Fruit fly (Drosophila melanogaster): ENCODE results near the gene Ilp8.

Gene Ilp8

DNA sequence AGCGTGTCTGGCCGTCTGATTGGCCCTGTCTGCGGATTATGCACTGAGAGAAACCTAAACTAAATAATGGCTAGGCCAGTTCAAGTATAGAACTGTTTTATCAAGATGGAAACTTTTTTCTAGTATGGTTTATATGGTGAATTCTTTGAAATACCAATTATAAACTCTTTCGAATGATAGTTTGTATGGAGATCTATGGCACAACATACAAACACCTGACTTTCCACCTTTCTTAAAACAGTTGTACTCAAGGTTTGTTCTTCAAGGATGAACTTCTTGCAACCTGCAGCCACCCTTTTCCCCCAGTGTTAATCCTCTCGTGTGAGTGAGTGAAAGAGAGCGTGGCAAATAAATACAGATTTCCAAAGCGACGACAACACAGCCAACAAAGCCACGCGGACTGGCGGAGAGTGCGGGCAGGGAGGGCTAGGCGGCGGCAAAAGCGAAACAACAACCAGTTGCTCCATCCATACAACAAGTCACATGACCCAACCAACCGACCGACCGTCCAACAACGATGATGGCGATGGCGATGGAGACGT, 27.6 kb downstream of the Ilp8 start (continued):
- TF ChIP-seq Stat92E (GFP tag; optimal IDR thresholded peaks at IDR 0.05) (no peak), CG15269 (tag; optimal IDR thresholded peaks at IDR 0.05) (peak; percentile 92), CG13624 (GFP tag; optimal IDR thresholded peaks at IDR 0.05) (peak; percentile 89), ems (GFP tag; optimal IDR thresholded peaks at IDR 0.05) (peak; percentile 89), CG1832 (GFP tag; optimal IDR thresholded peaks at IDR 0.05) (peak; percentile 28), Sry-δ (GFP tag; optimal IDR thresholded peaks at IDR 0.05) (peak; percentile 52), Lim3 (GFP tag; IDR thresholded peaks at IDR 0.05) (peak; percentile 65; the same call in 1 of the 2 replicates), CG15514 (GFP tag; optimal IDR thresholded peaks at IDR 0.05) (peak; percentile 66), gcm (GFP tag; optimal IDR thresholded peaks at IDR 0.05) (peak; percentile 81), CG6272 (GFP tag; IDR thresholded peaks at IDR 0.05) (peak; percentile 79), inv (GFP tag; IDR thresholded peaks at IDR 0.05; ENCODE audit: partially characterized antibody) (peak; percentile 36; the same call in 1 of the 2 replicates), CG4730 (GFP tag; IDR thresholded peaks at IDR 0.05) (peak; percentile 83), Rx (GFP tag; IDR thresholded peaks at IDR 0.05) (peak; percentile 80), Xbp1 (GFP tag; optimal IDR thresholded peaks at IDR 0.05) (peak; percentile 84), CG14965 (GFP tag; optimal IDR thresholded peaks at IDR 0.05; ENCODE audit: borderline replicate concordance) (peak; percentile 56), D (optimal IDR thresholded peaks at IDR 0.05) (no peak), D (GFP tag; optimal IDR thresholded peaks at IDR 0.05) (peak; percentile 78), hbn (GFP tag; IDR thresholded peaks at IDR 0.05; ENCODE audit: partially characterized antibody) (no peak), B-H2 (GFP tag; optimal IDR thresholded peaks at IDR 0.05) (no peak), CG2202 (tag; optimal IDR thresholded peaks at IDR 0.05) (peak; percentile 1), CG11093 (GFP tag; IDR thresholded peaks at IDR 0.05) (peak; percentile 86), Hr51 (GFP tag; optimal IDR thresholded peaks at IDR 0.05) (peak; percentile 82 to 95), ewg (GFP tag; optimal IDR thresholded peaks at IDR 0.05) (peak; percentile 73), H2.0 (GFP tag; IDR thresholded peaks at IDR 0.05) (peak; percentile 68), HmgD (GFP tag; optimal IDR thresholded peaks at IDR 0.05) (peak; percentile 78), ash1 (GFP tag; optimal IDR thresholded peaks at IDR 0.05) (no peak), ara (GFP tag; IDR thresholded peaks at IDR 0.05) (peak; percentile 31; the same call in 1 of the 2 replicates), Trl (optimal IDR thresholded peaks at IDR 0.05) (peak in 1 of 2 experiments; percentile 13), Trl (GFP tag; optimal IDR thresholded peaks at IDR 0.05) (peak; percentile 88), CG34224 (GFP tag; IDR thresholded peaks at IDR 0.05; ENCODE audit: partially characterized antibody) (no peak), Ravus (GFP tag; IDR thresholded peaks at IDR 0.05) (peak; percentile 61), croc (GFP tag; conservative IDR thresholded peaks at IDR 0.05) (peak; percentile 77), twi (tag; optimal IDR thresholded peaks at IDR 0.05) (peak; percentile 67), knrl (GFP tag; IDR thresholded peaks at IDR 0.05; ENCODE audit: partially characterized antibody) (no peak), mirr (GFP tag; optimal IDR thresholded peaks at IDR 0.05) (peak; percentile 33), Fer3 (tag; optimal IDR thresholded peaks at IDR 0.05) (peak; percentile 75), tio (GFP tag; optimal IDR thresholded peaks at IDR 0.05) (peak; percentile 86), PHDP (tag; optimal IDR thresholded peaks at IDR 0.05) (peak; percentile 90), CG10543 (GFP tag; optimal IDR thresholded peaks at IDR 0.05) (peak; percentile 67), CG30020 (tag; optimal IDR thresholded peaks at IDR 0.05) (peak; percentile 55), stc (GFP tag; IDR thresholded peaks at IDR 0.05) (peak; percentile 87), CG6254 (GFP tag; optimal IDR thresholded peaks at IDR 0.05) (peak; percentile 37), ERR (GFP tag; optimal IDR thresholded peaks at IDR 0.05) (peak; percentile 74), GATAe (GFP tag; conservative IDR thresholded peaks at IDR 0.05) (peak; percentile 78), dysf (GFP tag; IDR thresholded peaks at IDR 0.05) (peak; percentile 94), tin (GFP tag; optimal IDR thresholded peaks at IDR 0.05) (peak; percentile 83), CG33557 (GFP tag; optimal IDR thresholded peaks at IDR 0.05) (peak; percentile 25), schlank (tag; optimal IDR thresholded peaks at IDR 0.05) (peak; percentile 71), CG11504 (tag; optimal IDR thresholded peaks at IDR 0.05) (peak; percentile 93), Lpt (GFP tag; optimal IDR thresholded peaks at IDR 0.05) (no peak)
